Worm (Caenorhabditis elegans): ENCODE data around the gene T22B7.3.

DNA sequence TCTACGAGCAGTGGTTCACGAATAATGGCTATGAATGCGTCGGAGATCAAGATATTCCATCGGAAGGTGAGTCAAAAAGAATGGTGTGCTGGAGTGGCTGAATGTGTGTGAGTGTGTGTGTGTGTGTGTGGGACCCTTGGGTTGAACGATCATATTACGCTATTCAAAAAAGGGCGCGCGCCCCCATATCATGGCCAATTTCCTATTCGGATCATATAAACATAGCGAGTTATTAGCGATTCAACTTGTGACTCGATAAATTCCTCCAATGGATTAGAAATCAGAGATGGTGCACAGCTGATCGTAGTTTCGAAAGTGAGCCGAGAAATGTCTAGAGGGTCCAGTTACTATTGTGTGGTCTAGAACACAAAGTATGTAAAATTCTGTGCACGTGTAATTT is 711 bp downstream of the T22B7.3 start, which contains the start of gene srv-7:
- TF ChIP-seq ztf-23 (GFP tag; IDR thresholded peaks at IDR 0.05) (no peak), T22C8.4 (GFP tag; IDR thresholded peaks at IDR 0.05) (no peak), tab-1 (GFP tag; IDR thresholded peaks at IDR 0.05) (no peak), flt-1 (GFP tag; IDR thresholded peaks at IDR 0.05) (no peak), ztf-29 (GFP tag; IDR thresholded peaks at IDR 0.05) (no peak), cog-1 (tag; optimal IDR thresholded peaks at IDR 0.05) (no peak), med-1 (GFP tag; optimal IDR thresholded peaks at IDR 0.05; ENCODE audit: insufficient read depth) (no peak), klf-2 (GFP tag; conservative IDR thresholded peaks at IDR 0.05) (no peak)
